Fruit fly (Drosophila melanogaster): ENCODE results near the gene Shal.

DNA sequence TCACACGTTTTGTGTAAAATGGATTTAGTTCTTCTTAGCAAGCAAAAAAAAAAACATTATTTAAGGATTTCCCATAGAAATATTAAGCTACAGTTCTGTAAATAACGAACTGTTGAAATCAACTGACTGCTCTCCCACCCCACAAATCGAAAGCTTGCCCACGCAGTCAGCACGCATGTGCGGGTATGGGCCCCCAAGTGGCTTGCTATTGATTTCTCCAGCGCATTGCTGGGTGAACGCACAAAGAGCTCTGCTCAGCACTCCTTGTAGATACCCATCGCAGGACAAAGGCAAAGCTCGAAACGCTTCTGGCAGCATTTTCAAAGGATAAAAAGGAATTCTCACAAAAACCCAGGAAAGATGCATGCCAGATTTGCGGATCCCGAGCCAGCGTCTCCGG, 17.0 kb upstream of the Shal start, which contains the start of gene CG9368:
- TF ChIP-seq Mnt (GFP tag; optimal IDR thresholded peaks at IDR 0.05) (no peak), CG7101 (tag; optimal IDR thresholded peaks at IDR 0.05) (no peak), kay (GFP tag; ENCODE audit: borderline replicate concordance) (no peak), tj (GFP tag; optimal IDR thresholded peaks at IDR 0.05) (no peak), cic (GFP tag; optimal IDR thresholded peaks at IDR 0.05) (no peak), CG14711 (tag; optimal IDR thresholded peaks at IDR 0.05) (no peak), CG33017 (tag; optimal IDR thresholded peaks at IDR 0.05) (no peak), CG12768 (GFP tag; optimal IDR thresholded peaks at IDR 0.05) (no peak), CG7045 (GFP tag; optimal IDR thresholded peaks at IDR 0.05) (no peak), ovo (GFP tag; optimal IDR thresholded peaks at IDR 0.05) (no peak), CG1620 (GFP tag; optimal IDR thresholded peaks at IDR 0.05) (no peak), Clk (GFP tag; optimal IDR thresholded peaks at IDR 0.05) (no peak), Hr96 (GFP tag; optimal IDR thresholded peaks at IDR 0.05) (no peak)
